Fruit fly (Drosophila melanogaster) whole organism, embryonic: Measurements from ENCODE around the gene CG5618.

Source experiments
- Abd-B ChIP-seq: fragments of 200-800 bp; sonication (Bioruptor generic); optimal IDR thresholded peaks from 2 replicates; lab custom pipeline; 2018; ENCODE audit warnings: missing biosample characterization, mild to moderate bottlenecking, missing genetic modification characterization, moderate library complexity
- Atf6 ChIP-seq: fragments of 200-800 bp; sonication (Bioruptor generic); IDR thresholded peaks from 2 replicates; pipeline ENCODE4 v1.3.6; 2022; ENCODE audit warnings: missing biosample characterization, missing genetic modification characterization
- Awh ChIP-seq: fragments of 200-800 bp; sonication (Bioruptor generic); IDR thresholded peaks from 2 replicates; pipeline ENCODE4, ENCODE4 v1.3.6; 2022; ENCODE audit warnings: missing biosample characterization, missing genetic modification characterization
- B-H2 ChIP-seq: fragments of 200-800 bp; sonication (Bioruptor generic); optimal IDR thresholded peaks from 2 replicates; lab custom pipeline; 2018; ENCODE audit warnings: missing biosample characterization, mild to moderate bottlenecking, missing genetic modification characterization
- Bteb2 ChIP-seq: fragments of 200-800 bp; sonication (Bioruptor generic); optimal IDR thresholded peaks from 2 replicates; lab custom pipeline; 2016; ENCODE audit warnings: missing biosample characterization, missing genetic modification characterization
- CG10147 ChIP-seq: fragments of 200-800 bp; sonication (Bioruptor generic); optimal IDR thresholded peaks from 2 replicates; lab custom pipeline; 2019; ENCODE audit warnings: missing biosample characterization, mild to moderate bottlenecking, missing genetic modification characterization, moderate library complexity
- CG10321 ChIP-seq: fragments of 200-800 bp; sonication (Bioruptor generic); IDR thresholded peaks from 2 replicates; pipeline ENCODE4 v1.3.6; 2022; ENCODE audit warnings: missing biosample characterization, missing genetic modification characterization
- CG11085 ChIP-seq: fragments of 200-800 bp; sonication (Bioruptor generic); IDR thresholded peaks from 2 replicates; pipeline ENCODE4 v1.3.6; 2022; ENCODE audit warnings: missing biosample characterization, missing genetic modification characterization
- CG11093 ChIP-seq: fragments of 200-800 bp; sonication (Bioruptor generic); IDR thresholded peaks from 3 replicates; pipeline ENCODE4 v1.3.6; 2022; ENCODE audit warnings: missing biosample characterization, missing genetic modification characterization
- CG12659 ChIP-seq: fragments of 200-800 bp; sonication (Bioruptor generic); optimal IDR thresholded peaks from 3 replicates; lab custom pipeline; 2017; ENCODE audit warnings: mild to moderate bottlenecking, missing biosample characterization, missing genetic modification reagents, missing genetic modification characterization
- CG12769 ChIP-seq: fragments of 200-800 bp; sonication (Bioruptor generic); optimal IDR thresholded peaks from 2 replicates; lab custom pipeline; 2019; ENCODE audit warnings: missing biosample characterization, mild to moderate bottlenecking, missing genetic modification characterization, moderate library complexity
- CG15514 ChIP-seq: fragments of 200-800 bp; sonication (Bioruptor generic); optimal IDR thresholded peaks from 3 replicates; lab custom pipeline; 2017; ENCODE audit warnings: missing biosample characterization, missing genetic modification characterization, mild to moderate bottlenecking, moderate library complexity, missing genetic modification reagents
- CG1602 ChIP-seq: fragments of 200-800 bp; sonication (Bioruptor generic); optimal IDR thresholded peaks from 3 replicates; lab custom pipeline; 2016; ENCODE audit warnings: missing biosample characterization, missing genetic modification characterization
- CG18764 ChIP-seq: fragments of 200-800 bp; sonication (Bioruptor generic); optimal IDR thresholded peaks from 3 replicates; lab custom pipeline; 2016; ENCODE audit warnings: missing biosample characterization, missing genetic modification characterization
- CG2202 ChIP-seq: fragments of 200-800 bp; sonication (Bioruptor generic); optimal IDR thresholded peaks from 2 replicates; lab custom pipeline; 2018; ENCODE audit warnings: missing biosample characterization, mild to moderate bottlenecking, missing genetic modification characterization
- CG30020 ChIP-seq: fragments of 200-800 bp; optimal IDR thresholded peaks from 2 replicates; lab custom pipeline; 2019; ENCODE audit warnings: missing biosample characterization, mild to moderate bottlenecking, missing genetic modification characterization, moderate library complexity
- CG31388 ChIP-seq: fragments of 200-800 bp; sonication (Bioruptor generic); optimal IDR thresholded peaks from 2 replicates; lab custom pipeline; 2016; ENCODE audit warnings: missing biosample characterization, missing genetic modification characterization
- CG34422 ChIP-seq: fragments of 200-800 bp; sonication (Bioruptor generic); IDR thresholded peaks from 3 replicates; pipeline ENCODE4 v1.3.6; 2022; ENCODE audit warnings: missing biosample characterization, missing genetic modification characterization
- CG4360 ChIP-seq: fragments of 200-800 bp; sonication (Bioruptor generic); IDR thresholded peaks from 2 replicates; pipeline ENCODE4 v1.3.6; 2022; ENCODE audit warnings: missing biosample characterization, missing genetic modification characterization
- CG43689 ChIP-seq: fragments of 200-800 bp; sonication (Bioruptor generic); IDR thresholded peaks from 2 replicates; pipeline ENCODE4 v1.3.6; 2022; ENCODE audit warnings: missing biosample characterization, missing genetic modification characterization
- CG6654 ChIP-seq: fragments of 200-800 bp; sonication (Bioruptor generic); optimal IDR thresholded peaks from 2 replicates; lab custom pipeline; 2017; ENCODE audit warnings: missing biosample characterization, mild to moderate bottlenecking, missing genetic modification characterization
- CG6683 ChIP-seq: fragments of 200-800 bp; sonication (Bioruptor generic); optimal IDR thresholded peaks from 2 replicates; lab custom pipeline; 2017; ENCODE audit warnings: missing biosample characterization, mild to moderate bottlenecking, missing genetic modification characterization, missing genetic modification reagents
- CG7786 ChIP-seq: fragments of 200-800 bp; sonication (Bioruptor generic); optimal IDR thresholded peaks from 2 replicates; lab custom pipeline; 2016; ENCODE audit warnings: missing biosample characterization, missing genetic modification characterization
- CG9609 ChIP-seq: fragments of 200-800 bp; sonication (Bioruptor generic); optimal IDR thresholded peaks from 3 replicates; lab custom pipeline; 2016; ENCODE audit warnings: missing biosample characterization, missing genetic modification characterization
- CG9727 ChIP-seq: fragments of 200-800 bp; sonication (Bioruptor generic); optimal IDR thresholded peaks from 3 replicates; lab custom pipeline; 2017; ENCODE audit warnings: missing biosample characterization, mild to moderate bottlenecking, missing genetic modification characterization
- CG9797 ChIP-seq: fragments of 200-800 bp; sonication (Bioruptor generic); optimal IDR thresholded peaks from 3 replicates; lab custom pipeline; 2018; ENCODE audit warnings: missing biosample characterization, mild to moderate bottlenecking, missing genetic modification characterization
- D19A ChIP-seq: fragments of 200-800 bp; optimal IDR thresholded peaks from 3 replicates; lab custom pipeline; 2019; ENCODE audit warnings: missing biosample characterization, mild to moderate bottlenecking, missing genetic modification characterization, moderate library complexity
- Deaf1 ChIP-seq: fragments of 200-800 bp; optimal IDR thresholded peaks from 3 replicates; lab custom pipeline; 2019; ENCODE audit warnings: missing biosample characterization, mild to moderate bottlenecking, missing genetic modification characterization, moderate library complexity
- E2f1 ChIP-seq: fragments of 200-800 bp; sonication (Bioruptor generic); IDR thresholded peaks from 2 replicates; pipeline ENCODE4 v1.3.6; 2022; ENCODE audit warnings: missing biosample characterization, missing genetic modification characterization
- GATAe ChIP-seq: fragments of 200-800 bp; sonication (Bioruptor generic); conservative IDR thresholded peaks from 2 replicates; pipeline ENCODE4 v1.3.6; 2022; ENCODE audit warnings: missing biosample characterization, missing genetic modification characterization
- Poxn ChIP-seq: fragments of 200-800 bp; sonication (Bioruptor generic); IDR thresholded peaks from 2 replicates; pipeline ENCODE4 v1.3.6; 2022; ENCODE audit warnings: missing biosample characterization, missing genetic modification characterization
- Rfx ChIP-seq: fragments of 200-800 bp; sonication (Bioruptor generic); IDR thresholded peaks from 2 replicates; pipeline ENCODE4 v1.3.6; 2022; ENCODE audit warnings: missing biosample characterization, missing genetic modification characterization
- Scr ChIP-seq: fragments of 200-800 bp; sonication (Bioruptor generic); IDR thresholded peaks from 2 replicates; pipeline ENCODE4 v1.3.6; 2022; ENCODE audit warnings: missing biosample characterization, missing genetic modification characterization; ENCODE audit not compliant: partially characterized antibody
- bbx ChIP-seq: fragments of 200-800 bp; sonication (Bioruptor generic); IDR thresholded peaks from 2 replicates; pipeline ENCODE4 v1.3.6; 2022; ENCODE audit warnings: missing biosample characterization, missing genetic modification characterization; ENCODE audit not compliant: partially characterized antibody
- chif ChIP-seq, 2 experiments: fragments of 200-800 bp; sonication (Bioruptor generic); optimal IDR thresholded peaks; 3 replicates each; lab custom pipeline; 2016; ENCODE audit warnings: missing biosample characterization in 2 of 2, missing genetic modification characterization in 2 of 2
- dysf ChIP-seq: fragments of 200-800 bp; sonication (Bioruptor generic); IDR thresholded peaks from 3 replicates; pipeline ENCODE4 v1.3.6; 2022; ENCODE audit warnings: missing biosample characterization, missing genetic modification characterization
- fd3F ChIP-seq: fragments of 200-800 bp; sonication (Bioruptor generic); optimal IDR thresholded peaks from 2 replicates; lab custom pipeline; 2018; ENCODE audit warnings: missing biosample characterization, mild to moderate bottlenecking, missing genetic modification characterization, moderate library complexity
- hb ChIP-seq: fragments of 200-800 bp; sonication (Bioruptor generic); IDR thresholded peaks from 3 replicates; pipeline ENCODE4 v1.3.6; 2022; ENCODE audit warnings: missing biosample characterization, missing genetic modification characterization; ENCODE audit not compliant: partially characterized antibody
- lbe ChIP-seq: fragments of 200-800 bp; sonication (Bioruptor generic); optimal IDR thresholded peaks from 2 replicates; lab custom pipeline; 2016; ENCODE audit warnings: missing biosample characterization, mild to moderate bottlenecking, missing genetic modification characterization
- odd ChIP-seq: fragments of 200-800 bp; sonication (Bioruptor generic); optimal IDR thresholded peaks from 2 replicates; lab custom pipeline; 2017; ENCODE audit warnings: missing biosample characterization, mild to moderate bottlenecking, missing genetic modification characterization
- pho ChIP-seq: fragments of 200-800 bp; sonication (Bioruptor generic); optimal IDR thresholded peaks from 2 replicates; lab custom pipeline; 2016; ENCODE audit warnings: missing biosample characterization, missing genetic modification characterization
- pum ChIP-seq: fragments of 200-800 bp; sonication (Bioruptor generic); optimal IDR thresholded peaks from 2 replicates; lab custom pipeline; 2016; ENCODE audit warnings: missing biosample characterization, missing genetic modification characterization
- pzg ChIP-seq: fragments of 200-800 bp; sonication (Bioruptor generic); optimal IDR thresholded peaks from 3 replicates; lab custom pipeline; 2018; ENCODE audit warnings: missing biosample characterization, mild to moderate bottlenecking, missing genetic modification characterization, moderate library complexity
- sisA ChIP-seq: fragments of 200-800 bp; sonication (Bioruptor generic); IDR thresholded peaks from 2 replicates; pipeline ENCODE4 v1.3.6; 2022; ENCODE audit warnings: missing biosample characterization, missing genetic modification characterization
- sna ChIP-seq: fragments of 200-800 bp; sonication (Bioruptor generic); IDR thresholded peaks from 2 replicates; pipeline ENCODE4 v1.3.6; 2022; ENCODE audit warnings: missing biosample characterization, missing genetic modification characterization; ENCODE audit not compliant: partially characterized antibody
- ssp ChIP-seq: fragments of 200-800 bp; sonication (Bioruptor generic); IDR thresholded peaks from 2 replicates; pipeline ENCODE4 v1.3.6; 2022; ENCODE audit warnings: missing biosample characterization, missing genetic modification characterization
- vvl ChIP-seq: fragments of 200-800 bp; sonication (Bioruptor generic); IDR thresholded peaks from 2 replicates; pipeline ENCODE4 v1.3.6; 2022; ENCODE audit warnings: missing biosample characterization, missing genetic modification characterization
- z ChIP-seq: fragments of 200-800 bp; sonication (Bioruptor generic); IDR thresholded peaks from 3 replicates; pipeline ENCODE4 v1.3.6; 2022; ENCODE audit warnings: missing biosample characterization, missing genetic modification characterization
- zfh2 ChIP-seq: fragments of 200-800 bp; sonication (Bioruptor generic); optimal IDR thresholded peaks from 2 replicates; lab custom pipeline; 2016; ENCODE audit warnings: missing biosample characterization, missing genetic modification characterization

The CG5618 gene

DNA sequence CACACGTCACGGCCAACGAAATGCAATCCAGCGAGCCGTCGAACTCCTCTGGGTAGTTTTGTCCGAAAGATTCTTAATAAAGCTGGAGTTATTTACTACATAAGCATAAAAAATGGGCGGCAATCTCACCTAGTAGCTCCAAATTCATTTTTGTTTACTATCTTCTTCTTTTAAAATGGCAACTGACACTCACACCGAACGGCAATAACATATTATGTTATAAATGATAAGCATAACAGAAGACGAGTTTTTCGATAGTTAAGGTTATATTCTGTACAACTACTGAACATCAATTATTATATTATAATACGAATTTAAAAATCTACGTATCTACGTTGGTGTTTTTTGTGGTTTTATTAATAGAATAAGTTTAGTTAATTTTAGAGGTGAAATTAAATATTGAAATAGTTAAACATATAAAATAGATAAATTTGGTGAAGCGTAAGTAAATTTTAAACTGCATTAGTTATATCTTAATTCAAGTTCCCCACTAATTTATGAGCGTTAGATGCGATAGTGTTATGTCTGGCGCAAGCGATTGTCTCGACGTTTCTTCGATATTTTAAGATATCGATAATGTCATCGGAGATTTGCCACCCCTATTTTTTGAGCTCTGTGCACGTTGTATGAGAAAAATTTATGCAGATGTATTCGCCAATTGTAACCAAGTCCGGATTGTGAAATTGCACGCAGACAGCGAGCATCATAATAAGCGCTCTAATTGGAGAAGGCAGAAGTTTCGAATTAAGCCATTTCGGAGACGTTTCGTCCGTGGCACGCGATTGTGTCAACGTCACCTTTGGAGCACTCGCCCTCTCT lies 5.3 kb upstream of the CG5618 start, which contains the start of the genes Rbbp5 and eRF1 (continued):
- TF ChIP-seq CG6654 (GFP tag; lab: Kevin White, UChicago) (no peak), Bteb2 (peak; percentile 58), Awh (GFP tag; lab: Robert Waterston, UW) (peak; percentile 75), CG12769 (tag; lab: Kevin White, UChicago) (peak; percentile 10), pzg (GFP tag; lab: Kevin White, UChicago) (peak; percentile 64), hb (GFP tag; lab: Robert Waterston, UW) (peak; percentile 85), chif (GFP tag; optimal IDR thresholded peaks at IDR 0.05; lab: Kevin White, UChicago) (peak; percentile 42 to 62), D19A (tag; lab: Kevin White, UChicago) (no peak), CG10147 (GFP tag; lab: Kevin White, UChicago) (peak; percentile 69), CG4360 (no peak), CG6683 (GFP tag; lab: Kevin White, UChicago) (no peak), CG1602 (GFP tag; lab: Kevin White, UChicago) (peak; percentile 57), CG7786 (peak; percentile 56), Deaf1 (tag; lab: Kevin White, UChicago) (no peak), CG11093 (peak; percentile 59; the same call in 1 of the 3 replicates), lbe (GFP tag; lab: Kevin White, UChicago) (peak; percentile 43), CG9797 (GFP tag; lab: Kevin White, UChicago) (peak; percentile 14), Rfx (GFP tag; lab: Robert Waterston, UW) (no peak; the same call in 1 of the 2 replicates), Abd-B (GFP tag; lab: Kevin White, UChicago) (peak; percentile 72), CG34422 (peak; percentile 87), B-H2 (GFP tag; lab: Kevin White, UChicago) (peak; percentile 75), fd3F (GFP tag; lab: Kevin White, UChicago) (peak; percentile 57), vvl (peak; percentile 16; the same call in 1 of the 2 replicates), CG12659 (peak; percentile 91), ssp (GFP tag; lab: Robert Waterston, UW) (no peak; the same call in 1 of the 2 replicates), CG15514 (peak; percentile 72), GATAe (GFP tag; lab: Robert Waterston, UW) (peak; percentile 50; the same call in 1 of the 2 replicates), CG2202 (tag; lab: Kevin White, UChicago) (no peak), Atf6 (GFP tag; lab: Robert Waterston, UW) (peak; percentile 65), sna (peak; percentile 81), zfh2 (GFP tag; lab: Kevin White, UChicago) (peak; percentile 80), dysf (GFP tag; lab: Robert Waterston, UW) (peak; percentile 81; the same call in 2 of the 3 replicates), CG9609 (GFP tag; lab: Kevin White, UChicago) (peak; percentile 55), CG30020 (peak; percentile 74), CG9727 (peak; percentile 77), odd (GFP tag; lab: Kevin White, UChicago) (no peak), bbx (peak; percentile 93), z (GFP tag; lab: Robert Waterston, UW) (no peak), CG43689 (GFP tag; lab: Robert Waterston, UW) (peak; percentile 43; the same call in 1 of the 2 replicates), Poxn (GFP tag; lab: Robert Waterston, UW) (no peak), CG18764 (peak; percentile 71), CG10321 (GFP tag; lab: Robert Waterston, UW) (0 out of 2 replicates have a peak, but pooled peaks have one; percentile 31), pum (GFP tag; lab: Kevin White, UChicago) (peak; percentile 32), Scr (GFP tag; lab: Robert Waterston, UW) (peak; percentile 94), CG31388 (peak; percentile 65), CG11085 (no peak; the same call in 1 of the 2 replicates), E2f1 (peak; percentile 76), pho (GFP tag; lab: Kevin White, UChicago) (peak; percentile 61), sisA (no peak; the same call in 1 of the 2 replicates)
